Worm (Caenorhabditis elegans) whole organism, L4 larva: ENCODE data around the gene sri-29.
A peak's percentile ranks its signal among the peaks of the same experiment; 100 is the strongest.

ENCODE experiments used
- D1046.2 ChIP-seq: fragments of 200-800 bp; sonication (Bioruptor generic); IDR thresholded peaks from 2 replicates; pipeline ENCODE4 v1.3.6; 2022; ENCODE audit warnings: missing genetic modification characterization, missing compliant biosample characterization
- F10B5.3 ChIP-seq: sonication (generic microtip); optimal IDR thresholded peaks from 2 replicates; lab custom pipeline; 2016; ENCODE audit warnings: mild to moderate bottlenecking, missing genetic modification characterization, missing compliant biosample characterization
- R02D3.7 ChIP-seq: fragments of 150-350 bp; sonication (generic microtip); optimal IDR thresholded peaks from 3 replicates; lab custom pipeline; 2014; ENCODE audit warnings: missing biosample characterization, missing genetic modification characterization
- Y48G9A.11 ChIP-seq: fragments of 200-800 bp; sonication (Bioruptor generic); IDR thresholded peaks from 2 replicates; pipeline ENCODE4 v1.3.6; 2022; ENCODE audit warnings: missing genetic modification reagents, missing genetic modification characterization, missing compliant biosample characterization
- Y75B8A.6 ChIP-seq: fragments of 200-800 bp; sonication (Bioruptor generic); IDR thresholded peaks from 2 replicates; pipeline ENCODE4 v1.3.6; 2022; ENCODE audit warnings: missing genetic modification reagents, missing genetic modification characterization, missing compliant biosample characterization
- ZK337.2 ChIP-seq: fragments of 200-800 bp; sonication (Bioruptor generic); IDR thresholded peaks from 2 replicates; pipeline ENCODE4 v1.3.6; 2022; ENCODE audit warnings: missing genetic modification reagents, missing genetic modification characterization, missing compliant biosample characterization
- aha-1 ChIP-seq: fragments of 150-350 bp; peaks from one replicate; lab custom pipeline; 2014; ENCODE audit warnings: missing biosample characterization, missing genetic modification characterization
- aly-2 ChIP-seq: sonication (generic microtip); optimal IDR thresholded peaks from 2 replicates; lab custom pipeline; 2018; ENCODE audit warnings: missing biosample characterization, missing genetic modification characterization
- ceh-20 ChIP-seq: fragments of 200-800 bp; sonication (Bioruptor generic); IDR thresholded peaks from 2 replicates; pipeline ENCODE4 v1.3.6; 2022; ENCODE audit warnings: missing genetic modification reagents, missing genetic modification characterization, missing compliant biosample characterization
- ceh-32 ChIP-seq: sonication (generic microtip); optimal IDR thresholded peaks from 2 replicates; lab custom pipeline; 2016; ENCODE audit warnings: mild to moderate bottlenecking, missing genetic modification characterization, missing compliant biosample characterization; ENCODE audit not compliant: poor library complexity
- ceh-82 ChIP-seq: sonication (generic microtip); optimal IDR thresholded peaks from 2 replicates; lab custom pipeline; 2017; ENCODE audit warnings: missing biosample characterization, missing genetic modification characterization
- daf-12 ChIP-seq: fragments of 150-350 bp; optimal IDR thresholded peaks from 2 replicates; lab custom pipeline; 2014; ENCODE audit warnings: missing biosample characterization, missing genetic modification reagents, missing genetic modification characterization
- daf-8 ChIP-seq: fragments of 200-800 bp; sonication (Bioruptor generic); IDR thresholded peaks from 2 replicates; pipeline ENCODE4 v1.3.6; 2022; ENCODE audit warnings: missing genetic modification characterization, missing compliant biosample characterization
- dmd-6 ChIP-seq: fragments of 200-800 bp; sonication (Bioruptor generic); IDR thresholded peaks from 2 replicates; pipeline ENCODE4 v1.3.6; 2022; ENCODE audit warnings: missing genetic modification reagents, missing genetic modification characterization, missing compliant biosample characterization
- dmd-8 ChIP-seq: fragments of 200-800 bp; sonication (Bioruptor generic); IDR thresholded peaks from 2 replicates; pipeline ENCODE4 v1.3.6; 2022; ENCODE audit warnings: missing genetic modification characterization, missing compliant biosample characterization
- dpl-1 ChIP-seq: fragments of 150-350 bp; optimal IDR thresholded peaks from 2 replicates; lab custom pipeline; 2014; ENCODE audit warnings: missing biosample characterization, missing genetic modification reagents, missing genetic modification characterization
- duxl-1 ChIP-seq: sonication (generic microtip); optimal IDR thresholded peaks from 2 replicates; lab custom pipeline; 2016; ENCODE audit warnings: mild to moderate bottlenecking, missing genetic modification characterization, moderate library complexity, missing compliant biosample characterization; ENCODE audit not compliant: poor library complexity
- dve-1 ChIP-seq: sonication (generic microtip); optimal IDR thresholded peaks from 2 replicates; lab custom pipeline; 2017; ENCODE audit warnings: antibody characterized with exemption, mild to moderate bottlenecking, missing genetic modification characterization, missing compliant biosample characterization; ENCODE audit not compliant: insufficient read depth
- hif-1 ChIP-seq, 2 experiments: sonication (generic microtip); optimal IDR thresholded peaks; 2 replicates each; lab custom pipeline; 2016 to 2017; ENCODE audit warnings: missing compliant biosample characterization in 2 of 2, missing genetic modification characterization in 2 of 2, missing genetic modification reagents in 2 of 2, missing genotype in 2 of 2, mild to moderate bottlenecking in 1 of 2
- hlh-11 ChIP-seq: fragments of 200-800 bp; sonication (Bioruptor generic); optimal IDR thresholded peaks from 2 replicates; lab custom pipeline; 2018; ENCODE audit warnings: mild to moderate bottlenecking, missing genetic modification characterization, missing compliant biosample characterization
- lin-15B ChIP-seq: fragments of 150-350 bp; sonication (generic microtip); optimal IDR thresholded peaks from 3 replicates; lab custom pipeline; 2014; ENCODE audit warnings: missing biosample characterization, missing genetic modification characterization
- lin-38 ChIP-seq: fragments of 200-800 bp; sonication (Bioruptor generic); IDR thresholded peaks from 2 replicates; pipeline ENCODE4 v1.3.6; 2022; ENCODE audit warnings: missing genetic modification reagents, missing genetic modification characterization, missing compliant biosample characterization
- mdt-29 ChIP-seq: fragments of 200-800 bp; sonication (Bioruptor generic); IDR thresholded peaks from 2 replicates; pipeline ENCODE4 v1.3.6; 2022; ENCODE audit warnings: missing genetic modification reagents, missing genetic modification characterization, missing compliant biosample characterization
- mep-1 ChIP-seq: fragments of 150-350 bp; sonication (generic microtip); optimal IDR thresholded peaks from 3 replicates; lab custom pipeline; 2014; ENCODE audit warnings: missing biosample characterization, missing genetic modification characterization
- mes-2 ChIP-seq: sonication (generic microtip); optimal IDR thresholded peaks from 2 replicates; lab custom pipeline; 2016; ENCODE audit warnings: missing genotype, mild to moderate bottlenecking, missing genetic modification characterization, missing compliant biosample characterization; ENCODE audit not compliant: poor library complexity, severe bottlenecking
- mxl-2 ChIP-seq: fragments of 200-800 bp; sonication (Bioruptor generic); conservative IDR thresholded peaks from 2 replicates; pipeline ENCODE4 v1.3.6; 2022; ENCODE audit warnings: missing genetic modification reagents, missing genetic modification characterization, missing compliant biosample characterization
- nhr-10 ChIP-seq: fragments of 150-350 bp; optimal IDR thresholded peaks from 2 replicates; lab custom pipeline; 2014; ENCODE audit warnings: missing biosample characterization, missing genetic modification characterization
- nhr-102 ChIP-seq: sonication (generic microtip); optimal IDR thresholded peaks from 2 replicates; lab custom pipeline; 2016; ENCODE audit warnings: mild to moderate bottlenecking, missing genetic modification characterization, moderate library complexity, missing compliant biosample characterization
- nhr-11 ChIP-seq: fragments of 150-350 bp; optimal IDR thresholded peaks from 2 replicates; lab custom pipeline; 2014; ENCODE audit warnings: missing biosample characterization, missing genetic modification characterization
- nhr-111 ChIP-seq: fragments of 200-800 bp; sonication (Bioruptor generic); optimal IDR thresholded peaks from 2 replicates; lab custom pipeline; 2018; ENCODE audit warnings: mild to moderate bottlenecking, missing genetic modification characterization, missing compliant biosample characterization
- nhr-28 ChIP-seq: fragments of 150-350 bp; optimal IDR thresholded peaks from 2 replicates; lab custom pipeline; 2014; ENCODE audit warnings: missing biosample characterization, missing genetic modification characterization
- nhr-42 ChIP-seq: fragments of 200-800 bp; sonication (Bioruptor generic); IDR thresholded peaks from 2 replicates; pipeline ENCODE4 v1.3.6; 2022; ENCODE audit warnings: missing genetic modification characterization, missing compliant biosample characterization
- nhr-48 ChIP-seq: sonication (generic microtip); optimal IDR thresholded peaks from 2 replicates; lab custom pipeline; 2016; ENCODE audit warnings: mild to moderate bottlenecking, missing genetic modification characterization, missing compliant biosample characterization
- pha-4 ChIP-seq, 2 experiments: fragments of 150-350 bp in 1 of 2; fragments of 200-800 bp in 1 of 2; sonication (Bioruptor generic) in 1 of 2; IDR thresholded peaks in 1 of 2; optimal IDR thresholded peaks in 1 of 2; 2 replicates each; pipeline versions ENCODE4 v1.3.6 to Lab custom; 2014 to 2022; ENCODE audit warnings: missing genetic modification characterization in 2 of 2, missing genetic modification reagents in 2 of 2, missing biosample characterization in 1 of 2, missing compliant biosample characterization in 1 of 2
- php-3 ChIP-seq: fragments of 200-800 bp; sonication (Bioruptor generic); IDR thresholded peaks from 2 replicates; pipeline ENCODE4 v1.3.6; 2022; ENCODE audit warnings: missing genetic modification reagents, missing genetic modification characterization, missing compliant biosample characterization
- rbr-2 ChIP-seq: sonication (generic microtip); optimal IDR thresholded peaks from 2 replicates; lab custom pipeline; 2016; ENCODE audit warnings: missing genotype, missing genetic modification characterization, missing compliant biosample characterization
- snpc-4 ChIP-seq: fragments of 150-350 bp; optimal IDR thresholded peaks from 2 replicates; lab custom pipeline; 2014; ENCODE audit warnings: missing biosample characterization, missing genetic modification characterization
- tra-1 ChIP-seq: fragments of 200-800 bp; sonication (Bioruptor generic); IDR thresholded peaks from 2 replicates; pipeline ENCODE4 v1.3.6; 2022; ENCODE audit warnings: missing genetic modification reagents, missing genetic modification characterization, missing compliant biosample characterization
- unc-130 ChIP-seq: sonication (generic microtip); optimal IDR thresholded peaks from 2 replicates; lab custom pipeline; 2016; ENCODE audit warnings: missing genetic modification reagents, missing genetic modification characterization, missing compliant biosample characterization
- unc-62 ChIP-seq, 3 experiments: fragments of 150-350 bp in 1 of 3; sonication (generic microtip); optimal IDR thresholded peaks in 2 of 3; peaks in 1 of 3; 1 replicate in 1 of 3; 2 replicates in 2 of 3; lab custom pipeline; 2014 to 2017; ENCODE audit warnings: missing biosample characterization in 3 of 3, missing genetic modification characterization in 3 of 3, missing genetic modification reagents in 3 of 3, missing genotype in 1 of 3
- zip-2 ChIP-seq: fragments of 150-350 bp; optimal IDR thresholded peaks from 2 replicates; lab custom pipeline; 2014; ENCODE audit warnings: missing biosample characterization, missing genetic modification characterization
- ztf-7 ChIP-seq: fragments of 150-350 bp; optimal IDR thresholded peaks from 2 replicates; lab custom pipeline; 2014; ENCODE audit warnings: missing biosample characterization, missing genetic modification characterization

Gene sri-29

ce11 chrII:3019807-3020206 lies 24.3 kb upstream of the sri-29 start, which contains the start of gene clec-3:
clec-3 (minus strand) TSS chrII:3019907.
- TF ChIP-seq nhr-102 (tag; lab: Kevin White, UChicago) = no peak

ce11 chrII:3020899-3021298 lies 23.2 kb upstream of the sri-29 start:
- TF ChIP-seq Y48G9A.11 (GFP tag; lab: Robert Waterston, UW) (no peak), mep-1 (tag; lab: Kevin White, UChicago) (no peak), unc-62 (GFP tag; optimal IDR thresholded peaks at IDR 0.05 in 1 of 2; lab: Kevin White, UChicago) (peak in 1 of 2 experiments; percentile 91), unc-62 (tag; optimal IDR thresholded peaks at IDR 0.05; lab: Kevin White, UChicago) (no peak)
- TF ChIP-seq, all 104 proteins: peak for 1

ce11 chrII:3023381-3023935 lies 20.7 kb upstream of the sri-29 start, which contains the start of gene clec-2:
clec-2 (minus strand) TSS chrII:3023431.
- TF ChIP-seq ztf-7 (tag; lab: Kevin White, UChicago) = no peak
- peak; percentile 7 for TF ChIP-seq aha-1 (tag; lab: Kevin White, UChicago)
- no peak for TF ChIP-seq snpc-4 (tag; lab: Kevin White, UChicago)

- TF ChIP-seq tra-1 (GFP tag; lab: Robert Waterston, UW) = 0 out of 2 replicates have a peak, but pooled peaks have one; percentile 14
- no peak for TF ChIP-seq ceh-82
- 0 out of 2 replicates have a peak, but pooled peaks have one; percentile 8 for TF ChIP-seq dmd-6 (GFP tag; lab: Robert Waterston, UW)
- TF ChIP-seq nhr-102 (tag; lab: Kevin White, UChicago) = no peak
- peak; percentile 83 for TF ChIP-seq php-3 (GFP tag; lab: Robert Waterston, UW)
- TF ChIP-seq F10B5.3 (tag; lab: Kevin White, UChicago) = no peak
- TF ChIP-seq snpc-4 (tag; lab: Kevin White, UChicago) = no peak
- TF ChIP-seq pha-4 (GFP tag; IDR thresholded peaks at IDR 0.05; lab: Robert Waterston, UW) = no peak
- TF ChIP-seq pha-4 (tag; optimal IDR thresholded peaks at IDR 0.05; lab: Kevin White, UChicago) = no peak
- no peak for TF ChIP-seq rbr-2
- no peak for TF ChIP-seq Y75B8A.6
- peak; percentile 86 for TF ChIP-seq ceh-20 (GFP tag; lab: Robert Waterston, UW)
- no peak for TF ChIP-seq zip-2 (tag; lab: Kevin White, UChicago)
- TF ChIP-seq mdt-29 (GFP tag; lab: Robert Waterston, UW) = no peak
- TF ChIP-seq nhr-28 (tag; lab: Kevin White, UChicago) = peak; percentile 18
- TF ChIP-seq daf-12 (tag; lab: Kevin White, UChicago) = no peak
- no peak for TF ChIP-seq nhr-42 (GFP tag; lab: Robert Waterston, UW)
- no peak for TF ChIP-seq nhr-48 (tag; lab: Kevin White, UChicago)
- no peak for TF ChIP-seq ceh-32 (tag; lab: Kevin White, UChicago)
- TF ChIP-seq mxl-2 (GFP tag; lab: Robert Waterston, UW) = no peak
Measured at ce11 chrII:3024655-3025054, 19.5 kb upstream of the sri-29 start.

ce11 chrII:3028264-3028663 lies 15.9 kb upstream of the sri-29 start:
- peak; percentile 2 for TF ChIP-seq nhr-28 (tag; lab: Kevin White, UChicago)
- no peak for TF ChIP-seq dve-1 (tag; lab: Kevin White, UChicago)
- no peak for TF ChIP-seq hif-1 (tag; optimal IDR thresholded peaks at IDR 0.05; lab: Kevin White, UChicago)
- no peak for TF ChIP-seq R02D3.7 (tag; lab: Kevin White, UChicago)
- TF ChIP-seq nhr-10 (tag; lab: Kevin White, UChicago) = no peak
- no peak for TF ChIP-seq daf-8
- no peak for TF ChIP-seq dpl-1 (GFP tag; lab: Kevin White, UChicago)
- TF ChIP-seq mes-2 (tag; lab: Kevin White, UChicago) = no peak
- TF ChIP-seq unc-130 (GFP tag; lab: Kevin White, UChicago) = no peak
- peak; percentile 4 for TF ChIP-seq hlh-11 (tag; lab: Kevin White, UChicago)
- no peak for TF ChIP-seq dmd-8 (GFP tag; lab: Robert Waterston, UW)
- TF ChIP-seq lin-15B (tag; lab: Kevin White, UChicago) = no peak
- TF ChIP-seq nhr-11 (tag; lab: Kevin White, UChicago) = no peak
- TF ChIP-seq rbr-2 = no peak
- TF ChIP-seq mep-1 (tag; lab: Kevin White, UChicago) = no peak
- peak; percentile 37 for TF ChIP-seq aha-1 (tag; lab: Kevin White, UChicago)
- TF ChIP-seq nhr-111 (GFP tag; lab: Kevin White, UChicago) = no peak
- TF ChIP-seq duxl-1 (tag; lab: Kevin White, UChicago) = no peak
- no peak for TF ChIP-seq aly-2 (tag; lab: Kevin White, UChicago)
- TF ChIP-seq D1046.2 (GFP tag; lab: Robert Waterston, UW) = no peak
- no peak for TF ChIP-seq ZK337.2 (GFP tag; lab: Robert Waterston, UW)
- TF ChIP-seq lin-38 (GFP tag; lab: Robert Waterston, UW) = no peak
